Fruit fly (Drosophila melanogaster) whole organism, adult: ENCODE measurements around the gene CG13315.
A peak's percentile ranks its signal among the peaks of the same experiment; 100 is the strongest.

ENCODE experiments used
- CG11617 ChIP-seq: fragments of 200-800 bp; sonication (Bioruptor generic); optimal IDR thresholded peaks from 2 replicates; lab custom pipeline; 2017; ENCODE audit warnings: mild to moderate bottlenecking, missing biosample characterization, missing genetic modification reagents, missing genetic modification characterization
- CG12768 ChIP-seq: fragments of 200-800 bp; sonication (Bioruptor generic); optimal IDR thresholded peaks from 2 replicates; lab custom pipeline; 2017; ENCODE audit warnings: missing biosample characterization, missing genetic modification characterization, mild to moderate bottlenecking, moderate library complexity, missing genetic modification reagents
- CG33017 ChIP-seq: fragments of 200-800 bp; sonication (Bioruptor generic); optimal IDR thresholded peaks from 2 replicates; lab custom pipeline; 2018; ENCODE audit warnings: missing biosample characterization, mild to moderate bottlenecking, missing genetic modification characterization, moderate library complexity
- CG7045 ChIP-seq: fragments of 200-800 bp; sonication (Bioruptor generic); optimal IDR thresholded peaks from 2 replicates; lab custom pipeline; 2017; ENCODE audit warnings: missing biosample characterization, mild to moderate bottlenecking, missing genetic modification characterization
- CG7101 ChIP-seq: fragments of 200-800 bp; sonication (Bioruptor generic); optimal IDR thresholded peaks from 2 replicates; lab custom pipeline; 2018; ENCODE audit warnings: missing biosample characterization, mild to moderate bottlenecking, missing genetic modification characterization, moderate library complexity
- Clk ChIP-seq: fragments of 200-800 bp; sonication (Bioruptor generic); optimal IDR thresholded peaks from 2 replicates; lab custom pipeline; 2017; ENCODE audit warnings: missing biosample characterization, missing genetic modification characterization
- Crg-1 ChIP-seq: fragments of 200-800 bp; sonication (Bioruptor generic); optimal IDR thresholded peaks from 2 replicates; lab custom pipeline; 2016; ENCODE audit warnings: missing biosample characterization, missing genetic modification characterization
- Mnt ChIP-seq: fragments of 200-800 bp; sonication (Bioruptor generic); optimal IDR thresholded peaks from 2 replicates; lab custom pipeline; 2016; ENCODE audit warnings: missing biosample characterization, mild to moderate bottlenecking, missing genetic modification characterization
- kay ChIP-seq: fragments of 200-800 bp; sonication (Bioruptor generic); peaks from one replicate; lab custom pipeline; 2016; ENCODE audit warnings: missing biosample characterization, missing genetic modification characterization, borderline replicate concordance
- pad ChIP-seq: fragments of 200-800 bp; sonication (Bioruptor generic); optimal IDR thresholded peaks from 3 replicates; lab custom pipeline; 2017; ENCODE audit warnings: missing biosample characterization, missing genetic modification characterization, mild to moderate bottlenecking, moderate library complexity, missing genetic modification reagents
- tj ChIP-seq: fragments of 200-800 bp; sonication (Bioruptor generic); optimal IDR thresholded peaks from 3 replicates; lab custom pipeline; 2017; ENCODE audit warnings: missing biosample characterization, mild to moderate bottlenecking, missing genetic modification characterization, moderate library complexity

dm6 chr3L:9052798-9053541 is 43.7 kb upstream of the CG13315 start:
- no peak for TF ChIP-seq CG11617 (GFP tag; lab: Kevin White, UChicago)
- TF ChIP-seq Mnt = no peak
- no peak for TF ChIP-seq CG33017
- no peak for TF ChIP-seq Clk (GFP tag; lab: Kevin White, UChicago)
- peak; percentile 67 for TF ChIP-seq kay (GFP tag; lab: Kevin White, UChicago)
- TF ChIP-seq CG7101 (tag; lab: Kevin White, UChicago) = no peak
- TF ChIP-seq CG12768 (GFP tag; lab: Kevin White, UChicago) = no peak
- no peak for TF ChIP-seq tj
- no peak for TF ChIP-seq CG7045
- TF ChIP-seq pad (GFP tag; lab: Kevin White, UChicago) = no peak
- TF ChIP-seq Crg-1 (GFP tag; lab: Kevin White, UChicago) = no peak
